Worm (Caenorhabditis elegans): ENCODE data around the gene srg-16.

DNA sequence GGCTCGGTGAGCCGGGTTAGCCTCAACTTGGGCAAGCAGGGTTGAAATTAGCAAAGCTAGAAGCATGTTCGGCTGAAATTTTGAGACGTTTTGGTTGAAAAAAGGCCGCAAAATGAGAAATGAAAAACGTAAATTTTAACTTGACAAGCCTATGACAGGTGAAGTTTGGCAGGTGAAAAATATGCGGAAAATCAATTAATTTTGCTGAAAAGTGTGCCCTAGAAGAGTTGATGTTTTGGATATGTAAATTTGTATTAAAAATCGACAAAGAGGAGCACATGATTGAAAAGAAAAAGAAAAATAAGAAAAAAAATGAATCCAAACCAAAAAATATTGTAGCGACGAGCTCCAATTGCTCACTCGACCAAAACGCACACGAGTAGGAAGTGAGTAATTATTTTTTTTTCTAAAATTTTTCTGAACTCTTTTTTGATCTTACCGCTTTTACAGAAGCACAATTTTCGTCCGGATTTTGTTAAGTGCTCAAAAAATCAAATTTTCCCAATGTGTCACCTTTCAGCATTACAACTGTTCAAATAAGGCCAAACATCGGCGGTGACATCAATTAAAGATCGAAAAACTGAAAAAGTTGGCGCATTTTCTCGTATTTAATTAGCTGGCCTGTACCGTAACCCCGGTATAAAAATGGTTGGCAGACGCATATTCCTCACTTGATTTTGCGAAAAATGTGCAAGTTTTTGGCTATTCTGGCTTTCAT lies 4.4 kb downstream of the srg-16 start, which contains the start of the genes F15A4.5 and phat-8:
- no peak for TF ChIP-seq him-1 (tag; optimal IDR thresholded peaks at IDR 0.05)
- no peak for TF ChIP-seq W03F9.2 (tag; optimal IDR thresholded peaks at IDR 0.05)

All from whole organism, L4/young adult.